Worm (Caenorhabditis elegans) whole organism, L4 larva: ENCODE measurements around the gene F35H10.5.

Experiments
- D1046.2 ChIP-seq: fragments of 200-800 bp; sonication (Bioruptor generic); IDR thresholded peaks from 2 replicates; pipeline ENCODE4 v1.3.6; 2022; ENCODE audit warnings: missing genetic modification characterization, missing compliant biosample characterization
- F26F4.8 ChIP-seq: fragments of 200-800 bp; sonication (Bioruptor generic); conservative IDR thresholded peaks from 2 replicates; pipeline ENCODE4 v1.3.6; 2022; ENCODE audit warnings: missing genetic modification characterization, missing compliant biosample characterization
- F37D6.2 ChIP-seq: sonication (generic microtip); optimal IDR thresholded peaks from 2 replicates; lab custom pipeline; 2016; ENCODE audit warnings: mild to moderate bottlenecking, missing genetic modification characterization, missing compliant biosample characterization
- F44E2.7 ChIP-seq: fragments of 200-800 bp; sonication (Bioruptor generic); IDR thresholded peaks from 2 replicates; pipeline ENCODE4 v2.1.2; 2022; ENCODE audit warnings: missing genetic modification characterization, missing compliant biosample characterization
- T26A8.4 ChIP-seq: fragments of 200-800 bp; sonication (Bioruptor generic); IDR thresholded peaks from 2 replicates; pipeline ENCODE4 v1.3.6; 2022; ENCODE audit warnings: missing genetic modification characterization, missing compliant biosample characterization
- Y105C5A.15 ChIP-seq: fragments of 200-800 bp; sonication (Bioruptor generic); IDR thresholded peaks from 2 replicates; pipeline ENCODE4 v1.3.6; 2022; ENCODE audit warnings: missing genetic modification characterization, missing compliant biosample characterization
- Y48G9A.11 ChIP-seq: fragments of 200-800 bp; sonication (Bioruptor generic); IDR thresholded peaks from 2 replicates; pipeline ENCODE4 v1.3.6; 2022; ENCODE audit warnings: missing genetic modification reagents, missing genetic modification characterization, missing compliant biosample characterization
- ZK546.5 ChIP-seq, 2 experiments: sonication (generic microtip); optimal IDR thresholded peaks; 2 replicates each; lab custom pipeline; 2017; ENCODE audit warnings: missing biosample characterization in 2 of 2, missing genetic modification characterization in 2 of 2
- aha-1 ChIP-seq: fragments of 150-350 bp; peaks from one replicate; lab custom pipeline; 2014; ENCODE audit warnings: missing biosample characterization, missing genetic modification characterization
- ama-1 ChIP-seq: fragments of 150-350 bp; optimal IDR thresholded peaks from 2 replicates; lab custom pipeline; 2014; ENCODE audit warnings: inconsistent platforms, mixed read lengths
- arid-1 ChIP-seq: fragments of 200-800 bp; sonication (Bioruptor generic); conservative IDR thresholded peaks from 2 replicates; pipeline ENCODE4 v1.3.6; 2022; ENCODE audit warnings: missing genetic modification reagents, missing genetic modification characterization, missing compliant biosample characterization
- attf-4 ChIP-seq: sonication (generic microtip); optimal IDR thresholded peaks from 3 replicates; lab custom pipeline; 2017; ENCODE audit warnings: missing biosample characterization, missing genetic modification characterization
- ceh-32 ChIP-seq: sonication (generic microtip); optimal IDR thresholded peaks from 2 replicates; lab custom pipeline; 2016; ENCODE audit warnings: mild to moderate bottlenecking, missing genetic modification characterization, missing compliant biosample characterization; ENCODE audit not compliant: poor library complexity
- daf-12 ChIP-seq: fragments of 150-350 bp; optimal IDR thresholded peaks from 2 replicates; lab custom pipeline; 2014; ENCODE audit warnings: missing biosample characterization, missing genetic modification reagents, missing genetic modification characterization
- daf-19 ChIP-seq: fragments of 200-800 bp; sonication (Bioruptor generic); conservative IDR thresholded peaks from 2 replicates; pipeline ENCODE4 v1.3.6; 2022; ENCODE audit warnings: missing genetic modification characterization, missing compliant biosample characterization
- dmd-8 ChIP-seq: fragments of 200-800 bp; sonication (Bioruptor generic); IDR thresholded peaks from 2 replicates; pipeline ENCODE4 v1.3.6; 2022; ENCODE audit warnings: missing genetic modification characterization, missing compliant biosample characterization
- dve-1 ChIP-seq: sonication (generic microtip); optimal IDR thresholded peaks from 2 replicates; lab custom pipeline; 2017; ENCODE audit warnings: antibody characterized with exemption, mild to moderate bottlenecking, missing genetic modification characterization, missing compliant biosample characterization; ENCODE audit not compliant: insufficient read depth
- egl-27 ChIP-seq: sonication (generic microtip); optimal IDR thresholded peaks from 3 replicates; lab custom pipeline; 2017; ENCODE audit warnings: missing biosample characterization, missing genetic modification reagents, missing genetic modification characterization
- egl-43 ChIP-seq: fragments of 200-800 bp; sonication (Bioruptor generic); IDR thresholded peaks from 2 replicates; pipeline ENCODE4 v1.3.6; 2022; ENCODE audit warnings: missing genetic modification reagents, missing genetic modification characterization, missing compliant biosample characterization
- fkh-10 ChIP-seq: fragments of 150-350 bp; optimal IDR thresholded peaks from 2 replicates; lab custom pipeline; 2014; ENCODE audit warnings: missing biosample characterization, missing genetic modification reagents, missing genetic modification characterization
- fos-1 ChIP-seq: fragments of 150-350 bp; optimal IDR thresholded peaks from 2 replicates; lab custom pipeline; 2014; ENCODE audit warnings: missing biosample characterization, missing genetic modification characterization
- gei-8 ChIP-seq: fragments of 200-800 bp; sonication (Bioruptor generic); optimal IDR thresholded peaks from 2 replicates; lab custom pipeline; 2018; ENCODE audit warnings: mild to moderate bottlenecking, missing genetic modification characterization, missing compliant biosample characterization
- hmg-1.1 ChIP-seq: fragments of 200-800 bp; sonication (Bioruptor generic); IDR thresholded peaks from 2 replicates; pipeline ENCODE4 v1.3.6; 2022; ENCODE audit warnings: missing genetic modification reagents, missing genetic modification characterization, missing compliant biosample characterization
- lim-7 ChIP-seq: fragments of 200-800 bp; sonication (Bioruptor generic); IDR thresholded peaks from 2 replicates; pipeline ENCODE4 v1.3.6; 2022; ENCODE audit warnings: missing genetic modification characterization, missing compliant biosample characterization
- lin-13 ChIP-seq: fragments of 150-350 bp; optimal IDR thresholded peaks from 2 replicates; lab custom pipeline; 2014; ENCODE audit warnings: missing biosample characterization, missing genetic modification reagents, missing genetic modification characterization
- lin-38 ChIP-seq: fragments of 200-800 bp; sonication (Bioruptor generic); IDR thresholded peaks from 2 replicates; pipeline ENCODE4 v1.3.6; 2022; ENCODE audit warnings: missing genetic modification reagents, missing genetic modification characterization, missing compliant biosample characterization
- madf-5 ChIP-seq, 2 experiments: fragments of 200-800 bp; sonication (Bioruptor generic); IDR thresholded peaks; 2 replicates each; pipeline ENCODE4 v1.3.6; 2022; ENCODE audit warnings: missing compliant biosample characterization in 2 of 2, missing genetic modification characterization in 2 of 2
- mdl-1 ChIP-seq, 2 experiments: fragments of 150-350 bp in 1 of 2; sonication (generic microtip) in 1 of 2; optimal IDR thresholded peaks; 2 replicates each; lab custom pipeline; 2014 to 2017; ENCODE audit warnings: missing biosample characterization in 2 of 2, missing genetic modification characterization in 2 of 2
- mdt-29 ChIP-seq: fragments of 200-800 bp; sonication (Bioruptor generic); IDR thresholded peaks from 2 replicates; pipeline ENCODE4 v1.3.6; 2022; ENCODE audit warnings: missing genetic modification reagents, missing genetic modification characterization, missing compliant biosample characterization
- mxl-2 ChIP-seq: fragments of 200-800 bp; sonication (Bioruptor generic); conservative IDR thresholded peaks from 2 replicates; pipeline ENCODE4 v1.3.6; 2022; ENCODE audit warnings: missing genetic modification reagents, missing genetic modification characterization, missing compliant biosample characterization
- mxl-3 ChIP-seq: fragments of 200-800 bp; sonication (Bioruptor generic); optimal IDR thresholded peaks from 2 replicates; lab custom pipeline; 2018; ENCODE audit warnings: mild to moderate bottlenecking, missing genetic modification characterization, missing compliant biosample characterization
- nhr-10 ChIP-seq: fragments of 150-350 bp; optimal IDR thresholded peaks from 2 replicates; lab custom pipeline; 2014; ENCODE audit warnings: missing biosample characterization, missing genetic modification characterization
- nhr-111 ChIP-seq: fragments of 200-800 bp; sonication (Bioruptor generic); optimal IDR thresholded peaks from 2 replicates; lab custom pipeline; 2018; ENCODE audit warnings: mild to moderate bottlenecking, missing genetic modification characterization, missing compliant biosample characterization
- nhr-25 ChIP-seq: sonication (generic microtip); optimal IDR thresholded peaks from 2 replicates; lab custom pipeline; 2017; ENCODE audit warnings: missing genetic modification characterization, mild to moderate bottlenecking, missing compliant biosample characterization, antibody characterized with exemption, moderate library complexity, borderline replicate concordance; ENCODE audit not compliant: insufficient read depth
- nhr-28 ChIP-seq: fragments of 150-350 bp; optimal IDR thresholded peaks from 2 replicates; lab custom pipeline; 2014; ENCODE audit warnings: missing biosample characterization, missing genetic modification characterization
- nhr-41 ChIP-seq: fragments of 200-800 bp; sonication (Bioruptor generic); IDR thresholded peaks from 2 replicates; pipeline ENCODE4 v1.3.6; 2022; ENCODE audit warnings: missing genetic modification reagents, missing genetic modification characterization, missing compliant biosample characterization
- nhr-42 ChIP-seq: fragments of 200-800 bp; sonication (Bioruptor generic); IDR thresholded peaks from 2 replicates; pipeline ENCODE4 v1.3.6; 2022; ENCODE audit warnings: missing genetic modification characterization, missing compliant biosample characterization
- nhr-6 ChIP-seq: fragments of 150-350 bp; optimal IDR thresholded peaks from 2 replicates; lab custom pipeline; 2014; ENCODE audit warnings: missing biosample characterization, missing genetic modification characterization
- nhr-76 ChIP-seq: fragments of 150-350 bp; optimal IDR thresholded peaks from 2 replicates; lab custom pipeline; 2014; ENCODE audit warnings: missing biosample characterization, missing genetic modification characterization
- rbr-2 ChIP-seq: sonication (generic microtip); optimal IDR thresholded peaks from 2 replicates; lab custom pipeline; 2016; ENCODE audit warnings: missing genotype, missing genetic modification characterization, missing compliant biosample characterization
- saeg-2 ChIP-seq: fragments of 200-800 bp; sonication (Bioruptor generic); IDR thresholded peaks from 2 replicates; pipeline ENCODE4 v1.3.6; 2022; ENCODE audit warnings: missing genetic modification reagents, missing genetic modification characterization, missing compliant biosample characterization
- skn-1 ChIP-seq: fragments of 150-350 bp; optimal IDR thresholded peaks from 2 replicates; lab custom pipeline; 2014; ENCODE audit warnings: missing biosample characterization, missing genetic modification characterization
- tag-97 ChIP-seq: fragments of 200-800 bp; sonication (Bioruptor generic); IDR thresholded peaks from 2 replicates; pipeline ENCODE4 v1.3.6; 2022; ENCODE audit warnings: missing genetic modification characterization, missing compliant biosample characterization
- tra-1 ChIP-seq: fragments of 200-800 bp; sonication (Bioruptor generic); IDR thresholded peaks from 2 replicates; pipeline ENCODE4 v1.3.6; 2022; ENCODE audit warnings: missing genetic modification reagents, missing genetic modification characterization, missing compliant biosample characterization
- unc-130 ChIP-seq: sonication (generic microtip); optimal IDR thresholded peaks from 2 replicates; lab custom pipeline; 2016; ENCODE audit warnings: missing genetic modification reagents, missing genetic modification characterization, missing compliant biosample characterization
- zip-2 ChIP-seq: fragments of 150-350 bp; optimal IDR thresholded peaks from 2 replicates; lab custom pipeline; 2014; ENCODE audit warnings: missing biosample characterization, missing genetic modification characterization
- ztf-11 ChIP-seq: fragments of 150-350 bp; optimal IDR thresholded peaks from 2 replicates; lab custom pipeline; 2014; ENCODE audit warnings: missing biosample characterization, missing genetic modification characterization

The F35H10.5 gene

ce11 chrIV:8262671-8263070 is 37.9 kb upstream of the F35H10.5 start:
- TF ChIP-seq daf-19 (GFP tag; lab: Robert Waterston, UW) (no peak), aha-1 (peak; percentile 45), nhr-6 (tag; lab: Kevin White, UChicago) (no peak), mdl-1 (tag; optimal IDR thresholded peaks at IDR 0.05; lab: Kevin White, UChicago) (no peak), nhr-76 (no peak), fkh-10 (GFP tag; lab: Kevin White, UChicago) (no peak), gei-8 (GFP tag; lab: Kevin White, UChicago) (no peak), egl-43 (GFP tag; lab: Robert Waterston, UW) (no peak), zip-2 (tag; lab: Kevin White, UChicago) (no peak), fos-1 (no peak), nhr-111 (no peak), saeg-2 (GFP tag; lab: Robert Waterston, UW) (no peak), Y48G9A.11 (GFP tag; lab: Robert Waterston, UW) (no peak), mdt-29 (GFP tag; lab: Robert Waterston, UW) (0 out of 2 replicates have a peak, but pooled peaks have one; percentile 19), lin-38 (GFP tag; lab: Robert Waterston, UW) (peak; percentile 3; the same call in 1 of the 2 replicates)

- TF ChIP-seq ztf-11 = no peak
- no peak for TF ChIP-seq madf-5 (GFP tag; IDR thresholded peaks at IDR 0.05; lab: Robert Waterston, UW)
- no peak for TF ChIP-seq nhr-25 (tag; lab: Kevin White, UChicago)
- no peak for TF ChIP-seq fkh-10 (GFP tag; lab: Kevin White, UChicago)
- no peak for TF ChIP-seq ama-1 (lab: Kevin White, UChicago)
- TF ChIP-seq lin-13 (GFP tag; lab: Kevin White, UChicago) = no peak
- TF ChIP-seq unc-130 (GFP tag; lab: Kevin White, UChicago) = no peak
- no peak for TF ChIP-seq mdt-29 (GFP tag; lab: Robert Waterston, UW)
- no peak for TF ChIP-seq D1046.2 (GFP tag; lab: Robert Waterston, UW)
- no peak for TF ChIP-seq egl-27 (tag; lab: Kevin White, UChicago)
- peak; percentile 68; the same call in 1 of the 2 replicates for TF ChIP-seq dmd-8 (GFP tag; lab: Robert Waterston, UW)
- no peak for TF ChIP-seq nhr-42
- 0 out of 2 replicates have a peak, but pooled peaks have one; percentile 25 for TF ChIP-seq arid-1 (GFP tag; lab: Robert Waterston, UW)
- TF ChIP-seq ceh-32 (tag; lab: Kevin White, UChicago) = no peak
- no peak for TF ChIP-seq hmg-1.1 (GFP tag; lab: Robert Waterston, UW)
- no peak for TF ChIP-seq F44E2.7 (GFP tag; lab: Robert Waterston, UW)
- TF ChIP-seq ZK546.5 (tag; optimal IDR thresholded peaks at IDR 0.05; lab: Kevin White, UChicago) = no peak
- TF ChIP-seq nhr-10 (tag; lab: Kevin White, UChicago) = no peak
- no peak for TF ChIP-seq attf-4 (tag; lab: Kevin White, UChicago)
- no peak for TF ChIP-seq F26F4.8 (GFP tag; lab: Robert Waterston, UW)
- TF ChIP-seq dve-1 (tag; lab: Kevin White, UChicago) = no peak
- 0 out of 2 replicates have a peak, but pooled peaks have one; percentile 19 for TF ChIP-seq tra-1 (GFP tag; lab: Robert Waterston, UW)
- no peak for TF ChIP-seq daf-12 (tag; lab: Kevin White, UChicago)
- TF ChIP-seq F37D6.2 (tag; lab: Kevin White, UChicago) = no peak
- TF ChIP-seq nhr-111 = no peak
- TF ChIP-seq lin-38 (GFP tag; lab: Robert Waterston, UW) = peak; percentile 43; the same call in 1 of the 2 replicates
- no peak; the same call in 1 of the 2 replicates for TF ChIP-seq lim-7
- TF ChIP-seq aha-1 = peak; percentile 68
- no peak for TF ChIP-seq T26A8.4 (GFP tag; lab: Robert Waterston, UW)
- TF ChIP-seq saeg-2 (GFP tag; lab: Robert Waterston, UW) = no peak
- TF ChIP-seq nhr-41 = no peak
- no peak for TF ChIP-seq egl-43 (GFP tag; lab: Robert Waterston, UW)
- TF ChIP-seq rbr-2 (tag; lab: Kevin White, UChicago) = no peak
- no peak for TF ChIP-seq nhr-28 (tag; lab: Kevin White, UChicago)
- TF ChIP-seq mxl-3 (GFP tag; lab: Kevin White, UChicago) = peak; percentile 14
- TF ChIP-seq skn-1 = no peak
- TF ChIP-seq mxl-2 (GFP tag; lab: Robert Waterston, UW) = 0 out of 2 replicates have a peak, but pooled peaks have one; percentile 12
- no peak for TF ChIP-seq Y105C5A.15 (GFP tag; lab: Robert Waterston, UW)
- no peak for TF ChIP-seq tag-97 (GFP tag; lab: Robert Waterston, UW)
These were observed 34.3 kb upstream of the F35H10.5 start for ce11 chrIV:8266024-8266949.
